Fruit fly (Drosophila melanogaster): ENCODE measurements around the gene CG1116.

Gene CG1116

DNA sequence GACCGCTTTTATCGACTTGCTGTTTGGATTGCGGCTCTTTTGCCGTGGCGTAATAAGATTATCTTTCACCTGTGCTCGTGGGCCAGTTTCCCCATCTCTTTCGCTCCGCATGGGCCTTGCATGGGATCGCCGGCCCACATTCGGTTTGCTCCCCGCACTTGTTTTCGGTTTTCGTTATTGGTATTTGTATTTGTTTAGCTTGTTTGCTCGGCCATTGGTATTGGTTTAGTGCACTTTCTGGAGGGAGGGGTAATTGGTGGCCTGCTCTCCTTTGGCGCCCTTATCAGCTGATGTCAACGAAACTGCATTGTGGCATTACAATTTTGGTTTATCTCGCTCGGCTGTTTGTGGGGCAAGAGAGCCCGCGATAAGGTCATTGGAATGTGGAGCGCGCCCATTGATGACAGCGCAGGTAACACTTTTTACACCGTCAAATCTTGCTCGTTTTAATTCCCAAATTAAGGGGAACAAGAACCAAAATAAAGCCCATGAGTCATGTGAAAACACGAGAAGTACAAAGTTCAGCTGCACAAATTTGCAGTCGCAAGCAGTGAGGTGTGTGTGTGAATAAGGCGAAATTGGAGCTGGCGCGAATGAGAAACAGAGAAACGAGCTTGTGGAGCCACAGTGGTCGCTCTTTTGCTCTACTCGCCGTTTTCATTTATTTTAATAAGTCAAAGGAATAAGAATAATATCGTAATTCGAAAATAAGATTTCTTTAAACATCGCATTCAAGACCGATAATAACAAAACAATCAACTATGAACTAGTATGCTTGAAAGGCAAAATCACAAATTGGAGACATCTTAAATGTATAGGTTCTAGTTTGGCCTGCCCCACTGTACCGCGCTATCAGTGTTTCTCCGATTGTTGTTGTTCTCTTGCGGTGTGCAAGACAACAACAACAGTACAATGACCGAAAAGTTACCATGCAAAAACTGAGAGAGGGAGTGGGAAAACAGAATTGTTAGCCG is 3.8 kb upstream of the CG1116 start (continued):
- TF ChIP-seq D (optimal IDR thresholded peaks at IDR 0.05), result no peak
- peak; percentile 100 for TF ChIP-seq D (GFP tag; optimal IDR thresholded peaks at IDR 0.05)
- TF ChIP-seq CG18599 (GFP tag; optimal IDR thresholded peaks at IDR 0.05), result peak; percentile 96
- TF ChIP-seq CG17361 (GFP tag; IDR thresholded peaks at IDR 0.05), result peak; percentile 70; the same call in 2 of the 3 replicates
- TF ChIP-seq CG10431 (GFP tag; optimal IDR thresholded peaks at IDR 0.05), result peak; percentile 98
- TF ChIP-seq Dp (GFP tag; optimal IDR thresholded peaks at IDR 0.05), result peak; percentile 22
- TF ChIP-seq CrebB (tag; optimal IDR thresholded peaks at IDR 0.05), result peak; percentile 95
- peak; percentile 93 for TF ChIP-seq CG3163 (GFP tag; optimal IDR thresholded peaks at IDR 0.05)
- TF ChIP-seq Hr3 (GFP tag; optimal IDR thresholded peaks at IDR 0.05), result peak; percentile 94
- peak; percentile 7 for TF ChIP-seq Hand (GFP tag; optimal IDR thresholded peaks at IDR 0.05)
- peak; percentile 95 for TF ChIP-seq CG13775 (GFP tag; optimal IDR thresholded peaks at IDR 0.05)
- peak; percentile 70 for TF ChIP-seq Meics (GFP tag; optimal IDR thresholded peaks at IDR 0.05)
- peak; percentile 81 for TF ChIP-seq ftz-f1 (GFP tag; optimal IDR thresholded peaks at IDR 0.05)
- TF ChIP-seq stc (GFP tag; IDR thresholded peaks at IDR 0.05), result peak; percentile 95
- TF ChIP-seq CG2120 (GFP tag; optimal IDR thresholded peaks at IDR 0.05), result peak; percentile 64
- TF ChIP-seq emc (GFP tag; optimal IDR thresholded peaks at IDR 0.05), result peak; percentile 77
- TF ChIP-seq phol (tag; optimal IDR thresholded peaks at IDR 0.05), result peak; percentile 56
- peak; percentile 100 for TF ChIP-seq ac (GFP tag; optimal IDR thresholded peaks at IDR 0.05)
- no peak for TF ChIP-seq cad (GFP tag; optimal IDR thresholded peaks at IDR 0.05)
- peak; percentile 100 for TF ChIP-seq otp (GFP tag; IDR thresholded peaks at IDR 0.05)
- peak; percentile 17; the same call in 1 of the 2 replicates for TF ChIP-seq GATAe (GFP tag; conservative IDR thresholded peaks at IDR 0.05)
- TF ChIP-seq E2f2 (GFP tag; IDR thresholded peaks at IDR 0.05), result peak; percentile 74
- TF ChIP-seq CG7786 (GFP tag; optimal IDR thresholded peaks at IDR 0.05), result peak; percentile 96
- TF ChIP-seq Sox102F (GFP tag; optimal IDR thresholded peaks at IDR 0.05), result peak; percentile 96
- peak; percentile 93 for TF ChIP-seq jing (GFP tag; optimal IDR thresholded peaks at IDR 0.05)
- TF ChIP-seq CG12744 (GFP tag; optimal IDR thresholded peaks at IDR 0.05), result peak; percentile 94
- no peak for TF ChIP-seq Dll (GFP tag; IDR thresholded peaks at IDR 0.05; ENCODE audit: partially characterized antibody)
- peak; percentile 55 for TF ChIP-seq CG9932 (GFP tag; IDR thresholded peaks at IDR 0.05)
- TF ChIP-seq Atf6 (GFP tag; IDR thresholded peaks at IDR 0.05), result peak; percentile 79; the same call in 1 of the 2 replicates
- peak; percentile 88 for TF ChIP-seq seq (GFP tag; IDR thresholded peaks at IDR 0.05)
- peak; percentile 97 for TF ChIP-seq Nf-YA (GFP tag; IDR thresholded peaks at IDR 0.05)
- TF ChIP-seq CG15696 (tag; optimal IDR thresholded peaks at IDR 0.05), result peak; percentile 100
- TF ChIP-seq CG31224 (GFP tag; IDR thresholded peaks at IDR 0.05), result peak; percentile 74
- peak; percentile 97 for TF ChIP-seq pum (GFP tag; optimal IDR thresholded peaks at IDR 0.05)
- TF ChIP-seq bigmax (GFP tag; optimal IDR thresholded peaks at IDR 0.05), result peak; percentile 84
- TF ChIP-seq twi (tag; optimal IDR thresholded peaks at IDR 0.05), result peak; percentile 88
- peak; percentile 98 for TF ChIP-seq CG17186 (GFP tag; optimal IDR thresholded peaks at IDR 0.05)
- TF ChIP-seq dan (GFP tag; IDR thresholded peaks at IDR 0.05), result peak; percentile 41; the same call in 1 of the 2 replicates
- TF ChIP-seq CG8089 (GFP tag; optimal IDR thresholded peaks at IDR 0.05), result peak; percentile 99
- peak; percentile 89 for TF ChIP-seq ttk (GFP tag; IDR thresholded peaks at IDR 0.05)
- no peak for TF ChIP-seq Doc3 (GFP tag; IDR thresholded peaks at IDR 0.05; ENCODE audit: partially characterized antibody)
- TF ChIP-seq Aef1 (GFP tag; IDR thresholded peaks at IDR 0.05), result peak; percentile 73
- no peak for TF ChIP-seq vnd (GFP tag; IDR thresholded peaks at IDR 0.05; ENCODE audit: partially characterized antibody)
- TF ChIP-seq CG11504 (tag; optimal IDR thresholded peaks at IDR 0.05), result peak; percentile 87
- no peak for TF ChIP-seq CG13894 (tag; optimal IDR thresholded peaks at IDR 0.05)
- peak; percentile 84 for TF ChIP-seq Sry-β (GFP tag; optimal IDR thresholded peaks at IDR 0.05)
- TF ChIP-seq gt (GFP tag; IDR thresholded peaks at IDR 0.05), result peak; percentile 94
- TF ChIP-seq CG12942 (GFP tag; optimal IDR thresholded peaks at IDR 0.05), result peak; percentile 99
- TF ChIP-seq NFAT (GFP tag; IDR thresholded peaks at IDR 0.05), result peak; percentile 78
